Worm (Caenorhabditis elegans) whole organism, L4 larva: ENCODE data around the gene ZK666.8.

Experiments
- mdl-1 ChIP-seq, 2 experiments: fragments of 150-350 bp in 1 of 2; sonication (generic microtip) in 1 of 2; optimal IDR thresholded peaks; 2 replicates each; lab custom pipeline; 2014 to 2017; ENCODE audit warnings: missing biosample characterization in 2 of 2, missing genetic modification characterization in 2 of 2
- snpc-4 ChIP-seq: fragments of 150-350 bp; optimal IDR thresholded peaks from 2 replicates; lab custom pipeline; 2014; ENCODE audit warnings: missing biosample characterization, missing genetic modification characterization

DNA sequence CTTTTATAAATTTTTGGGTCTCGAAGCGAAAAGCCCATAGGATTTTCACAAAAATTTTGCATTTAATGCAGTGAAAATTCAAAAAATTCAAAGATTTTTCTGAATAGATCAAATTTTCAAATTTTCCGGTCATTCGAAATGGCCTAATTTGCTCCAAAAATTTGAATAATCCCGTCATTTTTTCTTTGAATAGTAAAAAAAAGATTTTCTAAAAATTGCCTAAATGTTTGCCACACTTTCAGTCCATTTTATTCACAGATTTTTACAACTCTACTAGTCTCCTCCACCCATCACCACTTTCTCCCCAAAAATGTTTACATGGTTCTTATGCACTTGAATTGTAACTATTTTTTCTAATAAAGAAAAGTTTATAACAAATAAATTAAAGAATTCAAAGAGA lies 41.1 kb upstream of the ZK666.8 start:
- TF ChIP-seq snpc-4 (tag; lab: Kevin White, UChicago): no peak
- no peak for TF ChIP-seq mdl-1 (tag; optimal IDR thresholded peaks at IDR 0.05; lab: Kevin White, UChicago)
